Fruit fly (Drosophila melanogaster): ENCODE measurements around the gene Plp.

Gene Plp

DNA sequence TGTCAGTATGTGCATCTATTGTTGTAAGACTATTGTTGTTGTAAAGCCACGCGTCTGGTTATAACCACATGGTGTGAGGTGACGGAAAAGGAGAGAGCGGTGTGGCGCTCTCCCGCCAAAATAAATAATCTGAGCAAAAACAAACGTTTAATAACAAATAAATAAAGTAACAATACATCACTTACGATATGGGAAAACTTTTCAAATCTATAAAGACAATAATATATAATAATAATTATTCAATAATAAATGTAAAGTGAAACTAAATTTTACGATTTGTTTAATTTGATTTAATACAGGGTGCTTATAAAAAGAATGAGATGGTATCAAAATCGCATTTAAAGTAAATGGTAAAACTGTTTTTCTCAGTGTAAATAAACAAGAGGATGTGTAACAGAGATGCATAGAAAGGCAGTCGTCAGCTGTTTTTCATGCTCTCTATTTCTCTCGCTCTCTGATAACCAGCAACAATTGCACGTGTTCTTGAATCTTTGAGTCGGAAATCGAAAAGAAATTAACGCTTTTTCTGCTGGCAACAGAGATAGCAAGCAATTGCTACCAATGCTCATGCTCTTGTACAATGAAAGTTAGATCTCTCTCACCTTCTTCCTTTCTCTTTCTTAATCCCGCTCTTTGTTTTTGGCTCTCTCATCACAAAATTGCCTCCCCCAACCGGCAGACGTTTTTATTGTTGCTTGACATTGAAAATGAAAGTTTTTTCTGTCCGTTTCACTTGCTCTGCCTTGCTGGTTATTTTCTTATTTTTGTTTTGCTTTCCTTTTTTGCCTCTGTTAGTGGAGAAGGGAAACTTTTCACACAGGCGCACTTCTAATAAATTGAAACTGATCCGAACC lies 4.4 kb upstream of the Plp start (continued):
- TF ChIP-seq Mrtf (GFP tag; IDR thresholded peaks at IDR 0.05) = peak; percentile 72; the same call in 2 of the 3 replicates
- peak; percentile 87 for TF ChIP-seq CG32767 (GFP tag; IDR thresholded peaks at IDR 0.05)
- peak; percentile 75 for TF ChIP-seq CG11247 (GFP tag; IDR thresholded peaks at IDR 0.05)
- TF ChIP-seq CG32532 (GFP tag; IDR thresholded peaks at IDR 0.05) = peak; percentile 89
- peak; percentile 53; the same call in 1 of the 2 replicates for TF ChIP-seq esg (GFP tag; conservative IDR thresholded peaks at IDR 0.05)
- TF ChIP-seq CG13296 (GFP tag; optimal IDR thresholded peaks at IDR 0.05) = peak; percentile 95
- TF ChIP-seq CG1792 (GFP tag; optimal IDR thresholded peaks at IDR 0.05) = peak; percentile 19
- TF ChIP-seq CG15601 (tag; optimal IDR thresholded peaks at IDR 0.05) = peak; percentile 85
- TF ChIP-seq eve (GFP tag; optimal IDR thresholded peaks at IDR 0.05) = no peak
- TF ChIP-seq CG6175 (GFP tag; IDR thresholded peaks at IDR 0.05) = 0 out of 3 replicates have a peak, but pooled peaks have one; percentile 13
- TF ChIP-seq HHEX (GFP tag; optimal IDR thresholded peaks at IDR 0.05) = peak; percentile 87
- TF ChIP-seq prd (optimal IDR thresholded peaks at IDR 0.05) = no peak
- peak; percentile 80 for TF ChIP-seq prd (GFP tag; IDR thresholded peaks at IDR 0.05)
- no peak for TF ChIP-seq inv (GFP tag; IDR thresholded peaks at IDR 0.05; ENCODE audit: partially characterized antibody)
- TF ChIP-seq mld (GFP tag; IDR thresholded peaks at IDR 0.05; ENCODE audit: partially characterized antibody) = no peak
- TF ChIP-seq wor (GFP tag; IDR thresholded peaks at IDR 0.05) = peak; percentile 50; the same call in 1 of the 2 replicates
- TF ChIP-seq al (GFP tag; IDR thresholded peaks at IDR 0.05) = peak; percentile 69
- TF ChIP-seq tap (tag; optimal IDR thresholded peaks at IDR 0.05) = peak; percentile 94
- TF ChIP-seq CG17912 (GFP tag; optimal IDR thresholded peaks at IDR 0.05) = peak; percentile 2
- peak; percentile 54 for TF ChIP-seq fd3F (GFP tag; optimal IDR thresholded peaks at IDR 0.05)
- TF ChIP-seq CG11695 (GFP tag; IDR thresholded peaks at IDR 0.05) = peak; percentile 93
- peak; percentile 95 for TF ChIP-seq ATbp (GFP tag; optimal IDR thresholded peaks at IDR 0.05)
- TF ChIP-seq sima (GFP tag; optimal IDR thresholded peaks at IDR 0.05) = no peak
- TF ChIP-seq CG1603 (tag; optimal IDR thresholded peaks at IDR 0.05) = peak; percentile 64
- peak; percentile 43; the same call in 1 of the 2 replicates for TF ChIP-seq cas (GFP tag; IDR thresholded peaks at IDR 0.05)
- no peak for TF ChIP-seq Atf3 (GFP tag; optimal IDR thresholded peaks at IDR 0.05)
- TF ChIP-seq seq (GFP tag; IDR thresholded peaks at IDR 0.05) = peak; percentile 34; the same call in 1 of the 2 replicates
- peak; percentile 45 for TF ChIP-seq Hsf (GFP tag; optimal IDR thresholded peaks at IDR 0.05)
- peak; percentile 17 for TF ChIP-seq stwl (tag; optimal IDR thresholded peaks at IDR 0.05)
- TF ChIP-seq CG14441 (GFP tag; IDR thresholded peaks at IDR 0.05) = peak; percentile 71
- 0 out of 3 replicates have a peak, but pooled peaks have one; percentile 35 for TF ChIP-seq CG2199 (GFP tag; IDR thresholded peaks at IDR 0.05)
- peak; percentile 95 for TF ChIP-seq CG8388 (GFP tag; optimal IDR thresholded peaks at IDR 0.05)
- TF ChIP-seq CG12104 (GFP tag; optimal IDR thresholded peaks at IDR 0.05) = peak; percentile 80
- TF ChIP-seq Six4 (GFP tag; optimal IDR thresholded peaks at IDR 0.05) = peak; percentile 87
- peak; percentile 94 for TF ChIP-seq unpg (GFP tag; optimal IDR thresholded peaks at IDR 0.05)
- no peak for TF ChIP-seq Mes4 (GFP tag; optimal IDR thresholded peaks at IDR 0.05)
- peak; percentile 70; the same call in 2 of the 3 replicates for TF ChIP-seq ase (GFP tag; IDR thresholded peaks at IDR 0.05)
- no peak for TF ChIP-seq slp2 (GFP tag; optimal IDR thresholded peaks at IDR 0.05)
- TF ChIP-seq grau (tag; optimal IDR thresholded peaks at IDR 0.05) = peak; percentile 86
- TF ChIP-seq NK7.1 (GFP tag; optimal IDR thresholded peaks at IDR 0.05) = peak; percentile 58
- peak; percentile 95 for TF ChIP-seq phol (tag; optimal IDR thresholded peaks at IDR 0.05)
- no peak for TF ChIP-seq Scr (GFP tag; IDR thresholded peaks at IDR 0.05; ENCODE audit: partially characterized antibody)
- TF ChIP-seq lmd (GFP tag; IDR thresholded peaks at IDR 0.05) = peak; percentile 86
- peak; percentile 84 for TF ChIP-seq scrt (GFP tag; optimal IDR thresholded peaks at IDR 0.05)
- peak; percentile 88 for TF ChIP-seq CG6765 (GFP tag; optimal IDR thresholded peaks at IDR 0.05)
- TF ChIP-seq ttk (GFP tag; IDR thresholded peaks at IDR 0.05) = peak; percentile 84
- no peak for TF ChIP-seq vnd (GFP tag; IDR thresholded peaks at IDR 0.05; ENCODE audit: partially characterized antibody)
- TF ChIP-seq CG17829 (tag; optimal IDR thresholded peaks at IDR 0.05) = peak; percentile 97
- TF ChIP-seq NC2α (GFP tag; optimal IDR thresholded peaks at IDR 0.05) = no peak
- peak; percentile 32 for TF ChIP-seq CTCF (GFP tag; optimal IDR thresholded peaks at IDR 0.05)

Data from whole organism, embryonic.